Worm (Caenorhabditis elegans): ENCODE measurements around the gene met-2.

- TF ChIP-seq dpl-1 (GFP tag; optimal IDR thresholded peaks at IDR 0.05) (no peak), alr-1 (tag; optimal IDR thresholded peaks at IDR 0.05; ENCODE audit: borderline replicate concordance) (no peak), efl-1 (optimal IDR thresholded peaks at IDR 0.05) (no peak), efl-1 (GFP tag; optimal IDR thresholded peaks at IDR 0.05 in 1 of 2) (no peak), ztf-11 (tag; optimal IDR thresholded peaks at IDR 0.05) (no peak), pag-3 (tag; optimal IDR thresholded peaks at IDR 0.05; ENCODE audit: borderline replicate concordance, insufficient read depth) (no peak), zag-1 (tag; optimal IDR thresholded peaks at IDR 0.05) (no peak), lir-3 (tag; optimal IDR thresholded peaks at IDR 0.05; ENCODE audit: poor library complexity) (no peak), C16A3.4 (tag; optimal IDR thresholded peaks at IDR 0.05) (no peak), nhr-71 (tag; optimal IDR thresholded peaks at IDR 0.05) (no peak), ceh-82 (tag; optimal IDR thresholded peaks at IDR 0.05) (no peak)
Observed at ce11 chrIII:8410747-8411146, 35.6 kb downstream of the met-2 start.

Measured in whole organism, L1 larva.